Worm (Caenorhabditis elegans): ENCODE results near the gene F17H10.2.

DNA sequence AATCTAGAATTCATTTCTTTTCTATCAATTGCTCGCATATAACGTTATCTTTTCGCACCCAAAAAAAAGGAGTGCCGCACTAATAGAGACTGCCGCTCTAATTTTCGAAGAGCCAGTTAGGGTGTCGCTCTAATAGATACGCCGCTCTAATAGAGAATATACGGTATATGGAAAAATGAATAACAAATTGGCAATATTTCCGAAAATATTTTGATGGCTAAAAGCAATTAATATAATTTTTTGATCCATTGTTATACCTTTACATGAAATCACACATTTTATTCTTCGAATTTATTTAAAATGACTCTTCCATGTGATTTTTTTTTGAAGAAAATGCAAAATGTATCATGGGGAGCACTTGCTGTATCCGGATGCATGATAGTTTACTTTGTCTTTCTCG, 35.7 kb upstream of the F17H10.2 start, which contains the start of gene K03A11.4:
- TF ChIP-seq F13C5.2 (tag; optimal IDR thresholded peaks at IDR 0.05) = no peak
- no peak for TF ChIP-seq ama-1 (optimal IDR thresholded peaks at IDR 0.05)
- no peak for TF ChIP-seq flt-1 (GFP tag; IDR thresholded peaks at IDR 0.05)
- TF ChIP-seq ets-7 (tag; optimal IDR thresholded peaks at IDR 0.05) = no peak
- no peak for TF ChIP-seq B0310.2 (tag; optimal IDR thresholded peaks at IDR 0.05)
- TF ChIP-seq ceh-13 (GFP tag; optimal IDR thresholded peaks at IDR 0.05) = no peak
- TF ChIP-seq hmbx-1 (tag; optimal IDR thresholded peaks at IDR 0.05) = no peak
- TF ChIP-seq hnd-1 (tag; optimal IDR thresholded peaks at IDR 0.05) = no peak
- no peak for TF ChIP-seq sea-1 (GFP tag; conservative IDR thresholded peaks at IDR 0.05)
- TF ChIP-seq tbx-37 (GFP tag; conservative IDR thresholded peaks at IDR 0.05) = no peak
- TF ChIP-seq aly-1 (tag; optimal IDR thresholded peaks at IDR 0.05) = no peak
- no peak for TF ChIP-seq scrt-1 (GFP tag; IDR thresholded peaks at IDR 0.05)

Measured in whole organism, early embryonic.